Worm (Caenorhabditis elegans) whole organism, L1 larva: Measurements from ENCODE around the gene sri-39.
A peak's percentile ranks its signal among the peaks of the same experiment; 100 is the strongest.
"Not testable (repeated sequence)": the region's sequence is repeated elsewhere in the genome, so short reads cannot be mapped to it uniquely, and the experiment has no call there.

Source experiments
- C04F5.9 ChIP-seq: sonication (generic microtip); optimal IDR thresholded peaks from 2 replicates; lab custom pipeline; 2016; ENCODE audit warnings: missing genetic modification characterization, missing compliant biosample characterization
- C16A3.4 ChIP-seq: fragments of 150-350 bp; optimal IDR thresholded peaks from 2 replicates; lab custom pipeline; 2014; ENCODE audit warnings: missing biosample characterization, missing genetic modification characterization
- aha-1 ChIP-seq: fragments of 150-350 bp; optimal IDR thresholded peaks from 2 replicates; lab custom pipeline; 2014; ENCODE audit warnings: missing biosample characterization, missing genetic modification characterization
- ceh-8 ChIP-seq: fragments of 200-800 bp; sonication (Bioruptor generic); optimal IDR thresholded peaks from 2 replicates; lab custom pipeline; 2018; ENCODE audit warnings: mild to moderate bottlenecking, missing genetic modification characterization, moderate library complexity, missing compliant biosample characterization
- dsc-1 ChIP-seq: sonication (generic microtip); optimal IDR thresholded peaks from 2 replicates; lab custom pipeline; 2016; ENCODE audit warnings: mild to moderate bottlenecking, missing genetic modification characterization, missing compliant biosample characterization
- efl-1 ChIP-seq, 4 experiments: fragments of 150-350 bp; optimal IDR thresholded peaks in 3 of 4; peaks in 1 of 4; 1 replicate in 1 of 4; 2 replicates in 3 of 4; lab custom pipeline; 2014; ENCODE audit warnings: missing biosample characterization in 2 of 4, missing genetic modification characterization in 2 of 4, missing genetic modification reagents in 2 of 4
- efl-3 ChIP-seq: fragments of 200-800 bp; sonication (Bioruptor generic); optimal IDR thresholded peaks from 2 replicates; lab custom pipeline; 2018; ENCODE audit warnings: mild to moderate bottlenecking, missing genetic modification characterization, missing compliant biosample characterization
- egl-27 ChIP-seq, 2 experiments: fragments of 150-350 bp in 1 of 2; sonication (generic microtip); optimal IDR thresholded peaks; 3 replicates each; lab custom pipeline; 2017 to 2018; ENCODE audit warnings: missing biosample characterization in 2 of 2, missing genetic modification characterization in 2 of 2, missing genetic modification reagents in 2 of 2
- elt-2 ChIP-seq: sonication (generic microtip); optimal IDR thresholded peaks from 2 replicates; lab custom pipeline; 2016; ENCODE audit warnings: missing genetic modification characterization, mild to moderate bottlenecking, inconsistent platforms, missing compliant biosample characterization, missing genetic modification reagents
- hpl-2 ChIP-seq: fragments of 150-350 bp; optimal IDR thresholded peaks from 2 replicates; lab custom pipeline; 2014; ENCODE audit warnings: missing biosample characterization, missing genetic modification reagents, missing genetic modification characterization
- irx-1 ChIP-seq: sonication (generic microtip); optimal IDR thresholded peaks from 2 replicates; lab custom pipeline; 2016; ENCODE audit warnings: missing genetic modification characterization, missing compliant biosample characterization
- isw-1 ChIP-seq: fragments of 200-800 bp; sonication (Bioruptor generic); IDR thresholded peaks from 2 replicates; pipeline ENCODE4 v1.3.6; 2022; ENCODE audit warnings: missing genetic modification characterization, missing compliant biosample characterization
- lin-14 ChIP-seq: fragments of 200-800 bp; sonication (Bioruptor generic); optimal IDR thresholded peaks from 2 replicates; lab custom pipeline; 2018; ENCODE audit warnings: mild to moderate bottlenecking, missing genetic modification characterization, moderate library complexity, missing compliant biosample characterization
- lin-15B ChIP-seq: fragments of 150-350 bp; sonication (generic microtip); optimal IDR thresholded peaks from 3 replicates; lab custom pipeline; 2014; ENCODE audit warnings: missing biosample characterization, missing genetic modification characterization
- lin-39 ChIP-seq: fragments of 150-350 bp; optimal IDR thresholded peaks from 2 replicates; lab custom pipeline; 2014; ENCODE audit warnings: missing biosample characterization, missing genetic modification reagents, missing genetic modification characterization
- mdl-1 ChIP-seq, 2 experiments: fragments of 150-350 bp; optimal IDR thresholded peaks; 2 replicates each; lab custom pipeline; 2014 to 2017; ENCODE audit warnings: missing biosample characterization in 2 of 2, missing genetic modification characterization in 2 of 2, inconsistent platforms in 1 of 2
- mef-2 ChIP-seq: fragments of 150-350 bp; optimal IDR thresholded peaks from 2 replicates; lab custom pipeline; 2014; ENCODE audit warnings: missing biosample characterization, missing genetic modification characterization
- nhr-12 ChIP-seq: sonication (generic microtip); optimal IDR thresholded peaks from 2 replicates; lab custom pipeline; 2017; ENCODE audit warnings: missing biosample characterization, missing genetic modification characterization
- nhr-19 ChIP-seq: fragments of 200-800 bp; sonication (Bioruptor generic); conservative IDR thresholded peaks from 2 replicates; pipeline ENCODE4 v1.3.6; 2022; ENCODE audit warnings: missing genetic modification characterization, missing compliant biosample characterization
- nhr-28 ChIP-seq: fragments of 150-350 bp; optimal IDR thresholded peaks from 2 replicates; lab custom pipeline; 2014; ENCODE audit warnings: missing biosample characterization, missing genetic modification characterization
- nhr-71 ChIP-seq: sonication (generic microtip); optimal IDR thresholded peaks from 2 replicates; lab custom pipeline; 2016; ENCODE audit warnings: mild to moderate bottlenecking, missing genetic modification characterization, moderate library complexity, missing compliant biosample characterization
- nhr-77 ChIP-seq: fragments of 150-350 bp; optimal IDR thresholded peaks from 2 replicates; lab custom pipeline; 2014; ENCODE audit warnings: missing biosample characterization, missing genetic modification characterization
- nhr-84 ChIP-seq: sonication (generic microtip); optimal IDR thresholded peaks from 2 replicates; lab custom pipeline; 2017; ENCODE audit warnings: missing biosample characterization, missing genetic modification characterization
- skn-1 ChIP-seq: fragments of 150-350 bp; optimal IDR thresholded peaks from 2 replicates; lab custom pipeline; 2014; ENCODE audit warnings: missing biosample characterization, missing genetic modification characterization
- snu-23 ChIP-seq: sonication (generic microtip); optimal IDR thresholded peaks from 2 replicates; lab custom pipeline; 2016; ENCODE audit warnings: missing genetic modification characterization, missing compliant biosample characterization
- unc-130 ChIP-seq: fragments of 150-350 bp; optimal IDR thresholded peaks from 2 replicates; lab custom pipeline; 2017; ENCODE audit warnings: missing biosample characterization, missing genetic modification characterization, inconsistent platforms
- unc-30 ChIP-seq: sonication (generic microtip); optimal IDR thresholded peaks from 2 replicates; lab custom pipeline; 2017; ENCODE audit warnings: missing biosample characterization, missing genetic modification characterization
- unc-62 ChIP-seq: fragments of 150-350 bp; optimal IDR thresholded peaks from 2 replicates; lab custom pipeline; 2014; ENCODE audit warnings: missing biosample characterization, missing genetic modification reagents, missing genetic modification characterization
- unc-86 ChIP-seq: sonication (generic microtip); optimal IDR thresholded peaks from 2 replicates; lab custom pipeline; 2016; ENCODE audit warnings: missing genetic modification characterization, missing compliant biosample characterization

The sri-39 gene

DNA sequence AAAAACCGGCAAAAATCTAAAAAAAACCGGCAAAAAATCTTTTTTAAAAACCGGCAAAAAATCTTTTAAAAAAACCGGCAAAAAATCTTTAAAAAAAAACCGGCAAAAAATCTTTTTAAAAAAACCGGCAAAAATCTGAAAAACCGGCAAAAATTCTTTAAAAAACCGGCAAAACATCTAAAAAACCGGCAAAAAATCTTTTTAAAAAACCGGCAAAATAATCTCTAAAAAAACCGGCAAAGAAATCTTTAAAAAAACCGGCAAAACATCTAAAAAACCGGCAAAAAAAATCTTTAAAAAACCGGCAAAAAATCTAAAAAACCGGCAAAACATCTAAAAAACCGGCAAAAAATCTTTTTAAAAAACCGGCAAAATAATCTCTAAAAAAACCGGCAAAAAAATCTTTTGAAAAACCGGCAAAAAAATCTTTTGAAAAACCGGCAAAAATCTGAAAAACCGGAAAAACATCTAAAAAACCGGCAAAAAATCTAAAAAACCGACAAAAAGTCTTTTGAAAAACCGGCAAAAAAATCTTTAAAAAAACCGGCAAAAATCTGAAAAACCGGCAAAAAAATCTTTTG is 16.8 kb upstream of the sri-39 start:
- TF ChIP-seq efl-3 (peak; percentile 23), irx-1 (tag; lab: Kevin White, UChicago) (peak; percentile 29)
- TF ChIP-seq, all 84 proteins: peak for 2; not testable (repeated sequence) for 82

DNA sequence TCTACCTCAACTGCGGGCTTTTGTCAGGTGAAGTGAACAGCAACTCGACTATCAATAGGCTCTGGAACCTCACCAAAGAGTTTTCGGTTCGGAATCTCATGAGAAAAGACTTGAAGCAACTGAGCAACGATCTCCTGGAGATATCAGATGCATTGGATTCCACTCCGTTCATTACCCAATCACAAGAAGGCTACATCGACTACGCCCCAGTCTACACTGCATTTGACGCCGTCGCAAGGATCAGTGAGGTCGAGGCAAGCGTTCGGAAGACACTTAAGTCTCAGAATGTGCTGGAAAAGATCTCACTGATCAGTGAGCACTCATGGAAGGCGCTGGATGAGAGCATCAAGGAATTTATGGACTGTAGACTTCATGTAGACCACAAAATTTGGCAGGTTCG is 9.1 kb upstream of the sri-39 start:
- TF ChIP-seq unc-130 (no peak), isw-1 (GFP tag; lab: Robert Waterston, UW) (no peak), efl-1 (optimal IDR thresholded peaks at IDR 0.05; lab: Kevin White, UChicago) (no peak), efl-1 (GFP tag; optimal IDR thresholded peaks at IDR 0.05 in 1 of 2; lab: Kevin White, UChicago) (peak in 1 of 2 experiments; percentile 5), unc-62 (no peak), nhr-77 (tag; lab: Kevin White, UChicago) (no peak), snu-23 (GFP tag; lab: Kevin White, UChicago) (no peak)

DNA sequence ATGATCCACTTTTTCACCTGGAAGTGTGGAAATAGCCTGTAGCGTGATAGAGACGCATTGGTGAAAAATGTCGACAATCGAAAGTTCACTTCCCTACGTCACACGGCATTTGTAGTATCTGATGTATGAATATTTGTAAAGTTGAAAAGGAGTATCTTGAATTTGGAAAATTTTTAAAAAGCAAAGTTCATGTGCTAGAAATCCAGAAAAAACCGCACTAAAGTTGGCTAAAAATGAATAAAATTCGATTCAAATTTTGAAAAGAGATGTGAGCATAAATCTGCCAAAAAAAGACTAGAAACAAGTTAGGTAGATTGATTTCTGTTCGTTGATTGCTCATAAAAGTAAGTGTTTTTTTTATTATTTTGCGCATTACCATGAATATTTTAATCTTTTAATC is 4.3 kb upstream of the sri-39 start, which contains the start of gene sri-74:
Gene sri-74, minus strand, starts transcription at position 101 of the 400 bp plus-strand sequence.
- no peak for TF ChIP-seq dsc-1 (tag; lab: Kevin White, UChicago)
- TF ChIP-seq egl-27 (tag; optimal IDR thresholded peaks at IDR 0.05; lab: Kevin White, UChicago) = no peak
- TF ChIP-seq, all 84 proteins: peak for 0

DNA sequence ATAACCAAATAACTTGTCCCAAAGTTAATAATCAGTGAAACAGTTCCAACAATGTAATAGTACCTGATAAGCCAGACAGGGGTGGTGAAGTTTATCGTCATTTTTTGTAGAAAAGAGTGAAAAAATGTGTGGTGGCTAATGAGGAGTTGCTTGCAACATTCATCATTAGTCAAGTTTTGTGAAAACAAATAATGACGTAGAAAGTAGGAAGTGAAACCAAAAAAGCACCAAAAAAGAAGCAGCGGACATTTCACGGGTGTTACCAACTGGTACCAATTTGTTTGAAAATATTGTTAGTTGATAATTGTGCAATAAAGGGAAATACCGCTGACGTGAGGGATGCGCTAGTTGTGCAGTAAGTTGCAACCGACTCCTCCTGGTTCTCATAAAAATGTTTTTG is 1.8 kb upstream of the sri-39 start, which contains the start of gene sri-36:
Gene sri-36, minus strand, starts transcription at position 101 of the 400 bp plus-strand sequence.
- TF ChIP-seq irx-1 (tag; lab: Kevin White, UChicago) = no peak
- TF ChIP-seq unc-30 (tag; lab: Kevin White, UChicago) = no peak
- no peak for TF ChIP-seq nhr-71 (tag; lab: Kevin White, UChicago)
- TF ChIP-seq C04F5.9 (tag; lab: Kevin White, UChicago) = no peak
- no peak for TF ChIP-seq lin-39 (tag; lab: Kevin White, UChicago)
- no peak for TF ChIP-seq unc-130
- no peak for TF ChIP-seq lin-15B (tag; lab: Kevin White, UChicago)

DNA sequence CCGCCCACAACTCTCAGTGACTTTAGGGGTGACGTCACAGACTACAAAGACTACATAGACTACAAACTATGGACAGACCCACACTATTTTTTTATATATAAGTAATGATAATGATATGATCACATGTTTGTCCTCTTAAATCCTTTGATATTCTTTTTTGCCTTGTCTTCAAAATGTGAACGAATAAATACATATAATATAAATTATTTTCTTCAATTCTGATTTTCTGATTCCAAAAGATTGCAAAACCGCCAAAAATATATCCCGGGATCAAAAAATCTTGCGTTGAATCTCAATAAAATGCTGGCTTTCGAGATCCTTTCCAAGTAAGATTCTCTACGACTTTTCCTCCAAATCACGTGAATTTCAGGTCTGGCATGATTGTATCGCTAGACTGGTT is 12.9 kb downstream of the sri-39 start, which contains the start of gene F33H12.1:
Gene F33H12.1, plus strand, starts transcription at position 301 of the 400 bp plus-strand sequence.
- TF ChIP-seq unc-130; elt-2 (tag; lab: Kevin White, UChicago); skn-1 (tag; lab: Kevin White, UChicago): not testable (repeated sequence)

DNA sequence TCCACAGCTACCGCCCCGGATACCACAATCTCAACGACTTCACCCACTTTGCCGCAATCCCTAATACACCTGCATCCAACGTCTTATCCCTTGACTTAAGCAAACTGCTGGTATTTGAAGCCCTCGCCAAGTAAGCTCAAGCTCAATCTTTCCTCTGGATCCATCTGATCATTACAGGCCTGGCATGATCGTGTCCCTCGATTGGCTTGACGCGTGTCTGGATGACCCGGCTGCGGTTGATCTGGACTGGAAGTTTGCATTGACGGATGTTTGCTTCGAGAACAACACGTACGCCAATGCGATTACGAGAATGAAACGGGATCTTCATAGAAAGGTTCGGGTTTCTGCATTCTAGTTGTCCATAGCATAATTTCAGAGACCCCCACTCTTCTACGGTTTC is 13.6 kb downstream of the sri-39 start:
- TF ChIP-seq mef-2 (no peak), nhr-12 (tag; lab: Kevin White, UChicago) (no peak), nhr-71 (tag; lab: Kevin White, UChicago) (no peak), ceh-8 (GFP tag; lab: Kevin White, UChicago) (no peak), mdl-1 (tag; optimal IDR thresholded peaks at IDR 0.05; lab: Kevin White, UChicago) (no peak), nhr-28 (no peak), aha-1 (tag; lab: Kevin White, UChicago) (no peak), unc-86 (no peak), C16A3.4 (no peak), lin-14 (no peak), nhr-84 (no peak), hpl-2 (GFP tag; lab: Kevin White, UChicago) (no peak)

DNA sequence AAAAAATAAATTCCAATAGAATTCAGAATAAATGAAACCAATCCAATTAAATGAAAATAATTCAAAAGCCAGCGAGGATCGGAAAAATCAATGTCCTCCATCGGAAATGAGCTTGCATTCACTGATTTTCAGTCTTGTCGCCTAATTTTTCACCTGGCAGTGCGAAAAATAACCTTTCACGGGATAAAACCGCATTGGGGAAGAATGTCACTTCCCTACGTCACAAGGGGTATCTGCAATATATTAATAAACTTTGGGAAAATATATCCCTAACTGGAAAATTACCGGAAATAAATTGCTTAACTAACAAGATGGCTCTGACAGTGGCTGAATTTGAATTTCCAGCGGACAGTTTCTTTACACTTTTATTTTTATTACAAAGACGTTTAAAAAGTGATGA is 18.0 kb downstream of the sri-39 start, which contains the start of gene sri-77:
Gene sri-77, minus strand, starts transcription at position 101 of the 400 bp plus-strand sequence.
- no peak for TF ChIP-seq efl-1 (optimal IDR thresholded peaks at IDR 0.05; lab: Kevin White, UChicago)
- TF ChIP-seq efl-1 (GFP tag; optimal IDR thresholded peaks at IDR 0.05 in 1 of 2; lab: Kevin White, UChicago) = peak in 1 of 2 experiments; percentile 8
- TF ChIP-seq nhr-19 (GFP tag; lab: Robert Waterston, UW) = no peak
